Fruit fly (Drosophila melanogaster): Measurements from ENCODE around the gene CG44090.
"Not testable (repeated sequence)": the region's sequence is repeated elsewhere in the genome, so short reads cannot be mapped to it uniquely, and the experiment has no call there.

The CG44090 gene

DNA sequence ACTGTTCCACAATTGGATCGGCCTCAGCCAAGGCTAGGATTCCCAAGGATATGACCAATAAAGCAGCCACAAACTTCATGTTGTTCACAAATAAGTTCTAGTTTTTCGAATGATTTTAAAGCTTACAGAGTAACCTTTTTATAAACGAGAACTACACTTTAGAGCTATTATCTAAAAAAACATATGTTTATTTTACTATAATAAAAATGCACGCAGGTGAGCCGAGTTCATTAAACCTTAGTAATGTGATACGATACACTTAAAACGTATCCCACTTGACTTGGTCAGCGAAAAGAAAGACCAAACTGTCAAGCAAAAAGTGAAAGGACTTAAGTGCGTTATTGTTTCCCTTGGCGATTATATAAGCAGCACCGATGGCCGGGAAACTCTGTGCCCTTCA, at the start of gene CG44090:
TSS of gene CG44090 (minus strand) at position 101 of the 400 bp plus-strand sequence.
- TF ChIP-seq CG8478 (optimal IDR thresholded peaks at IDR 0.05) (no peak), EcR (GFP tag; optimal IDR thresholded peaks at IDR 0.05) (no peak), pan (optimal IDR thresholded peaks at IDR 0.05) (no peak), psq (optimal IDR thresholded peaks at IDR 0.05) (no peak), Dll (optimal IDR thresholded peaks at IDR 0.05) (no peak), usp (GFP tag; optimal IDR thresholded peaks at IDR 0.05) (no peak)

DNA sequence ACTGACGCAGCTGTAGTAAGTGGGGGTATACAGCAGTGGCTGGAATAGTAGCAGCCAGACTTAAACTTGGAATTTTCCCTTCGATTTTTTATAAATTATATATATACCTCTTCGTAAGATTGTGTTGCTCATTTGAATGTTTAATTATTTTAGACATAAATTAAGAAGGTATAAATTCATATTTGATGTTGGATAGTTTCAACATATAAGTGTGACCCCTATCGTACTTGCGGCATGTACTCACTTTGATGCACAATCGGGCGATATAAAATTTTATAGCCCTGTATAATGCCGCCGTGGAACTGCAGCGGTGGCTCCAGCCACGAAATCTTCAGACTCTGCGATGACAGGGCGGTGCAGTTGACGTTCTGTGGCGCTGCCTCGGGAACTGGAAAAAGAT, 47.0 kb upstream of the CG44090 start:
- TF ChIP-seq psq (optimal IDR thresholded peaks at IDR 0.05): no peak
- no peak for TF ChIP-seq Dll (optimal IDR thresholded peaks at IDR 0.05)
- TF ChIP-seq EcR (GFP tag; optimal IDR thresholded peaks at IDR 0.05): no peak
- no peak for TF ChIP-seq usp (GFP tag; optimal IDR thresholded peaks at IDR 0.05)
- no peak for TF ChIP-seq pan (optimal IDR thresholded peaks at IDR 0.05)
- no peak for TF ChIP-seq CG8478 (optimal IDR thresholded peaks at IDR 0.05)

DNA sequence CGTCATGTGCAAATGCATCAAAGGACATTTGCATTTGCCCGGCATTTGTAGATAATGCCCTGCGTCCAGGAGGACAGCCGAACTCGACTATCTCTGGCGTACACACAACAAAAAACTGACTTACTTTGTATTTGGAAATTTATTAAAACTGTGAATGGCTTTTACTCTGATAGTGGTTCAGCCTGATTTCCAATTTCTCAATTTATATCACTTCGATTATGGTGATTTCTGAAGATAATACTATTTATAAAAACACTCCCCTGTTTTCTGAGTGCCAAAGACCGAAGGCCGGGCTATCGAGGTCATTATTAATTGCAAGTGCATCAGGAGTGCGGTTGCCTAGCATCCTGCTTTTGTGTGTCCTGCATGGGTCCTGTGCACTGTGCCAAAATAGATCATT, 36.8 kb upstream of the CG44090 start:
- TF ChIP-seq EcR (GFP tag; optimal IDR thresholded peaks at IDR 0.05) (no peak), usp (GFP tag; optimal IDR thresholded peaks at IDR 0.05) (no peak), pan (optimal IDR thresholded peaks at IDR 0.05) (no peak), psq (optimal IDR thresholded peaks at IDR 0.05) (no peak), CG8478 (optimal IDR thresholded peaks at IDR 0.05) (no peak), Dll (optimal IDR thresholded peaks at IDR 0.05) (no peak)

DNA sequence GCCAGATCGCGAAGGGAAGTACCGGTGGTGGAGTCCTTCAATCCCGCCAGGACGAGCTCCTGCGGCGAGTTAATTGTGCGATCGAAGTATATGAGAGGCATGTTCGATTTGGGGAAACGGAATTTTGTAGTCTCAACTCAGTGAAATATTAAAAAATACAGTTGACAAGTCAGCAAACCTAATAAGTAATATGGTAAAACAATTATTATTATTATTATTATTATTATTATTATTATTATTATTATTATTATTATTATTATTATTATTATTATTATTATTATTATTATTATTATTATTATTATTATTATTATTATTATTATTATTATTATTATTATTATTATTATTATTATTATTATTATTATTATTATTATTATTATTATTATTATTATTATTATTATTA, 22.4 kb upstream of the CG44090 start, which contains the start of gene CG14330:
TSS of gene CG14330 (minus strand) at position 101 of the 400 bp plus-strand sequence.
- not testable (repeated sequence) for TF ChIP-seq psq, Dll, pan (optimal IDR thresholded peaks at IDR 0.05)

DNA sequence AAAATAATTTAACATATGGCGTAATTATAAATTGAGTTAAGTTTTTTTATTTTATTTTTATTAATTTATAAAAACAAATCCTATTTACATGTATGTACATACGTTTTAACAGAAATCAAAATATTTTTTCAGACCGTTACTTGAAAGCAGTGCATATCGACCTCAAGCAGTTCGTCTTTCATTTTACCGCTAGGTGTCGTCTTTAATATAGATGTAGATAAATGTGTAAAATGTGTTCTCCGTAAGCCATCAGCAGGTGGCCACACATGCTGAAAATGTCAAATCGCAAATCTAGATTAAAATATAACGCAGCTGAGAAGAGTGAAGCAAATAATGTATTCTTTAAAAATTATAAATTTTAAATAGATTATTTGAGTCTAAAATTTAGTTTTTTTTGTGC, 15.2 kb upstream of the CG44090 start:
- TF ChIP-seq EcR (GFP tag; optimal IDR thresholded peaks at IDR 0.05) (no peak), pan (optimal IDR thresholded peaks at IDR 0.05) (no peak), usp (GFP tag; optimal IDR thresholded peaks at IDR 0.05) (no peak), CG8478 (optimal IDR thresholded peaks at IDR 0.05) (no peak), psq (optimal IDR thresholded peaks at IDR 0.05) (no peak), Dll (optimal IDR thresholded peaks at IDR 0.05) (no peak)

DNA sequence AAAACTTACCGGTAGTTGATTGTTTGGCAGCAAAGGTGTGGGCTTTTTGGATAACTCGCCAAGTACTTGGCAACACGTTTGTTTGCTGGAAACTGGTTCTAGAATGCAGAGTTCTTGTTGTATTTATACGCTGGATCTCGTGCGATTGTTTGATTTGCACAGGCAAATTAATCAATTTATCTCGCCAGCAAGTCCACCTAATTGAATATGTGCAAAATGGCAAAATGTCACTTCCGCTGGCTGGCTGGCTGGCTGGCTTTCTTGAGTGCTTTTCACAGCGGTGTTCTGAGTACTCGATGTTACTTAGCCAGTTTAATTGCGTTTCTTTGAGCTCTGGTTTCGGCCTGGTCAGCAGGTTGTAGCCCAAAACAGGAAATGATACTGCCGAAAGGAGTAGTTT, 14.5 kb upstream of the CG44090 start, which contains the start of gene Eh:
TSS of gene Eh (minus strand) at position 101 of the 400 bp plus-strand sequence.
- TF ChIP-seq Dll (optimal IDR thresholded peaks at IDR 0.05) (no peak), pan (optimal IDR thresholded peaks at IDR 0.05) (no peak), usp (GFP tag; optimal IDR thresholded peaks at IDR 0.05) (no peak), EcR (GFP tag; optimal IDR thresholded peaks at IDR 0.05) (no peak), CG8478 (optimal IDR thresholded peaks at IDR 0.05) (no peak), psq (optimal IDR thresholded peaks at IDR 0.05) (no peak)

DNA sequence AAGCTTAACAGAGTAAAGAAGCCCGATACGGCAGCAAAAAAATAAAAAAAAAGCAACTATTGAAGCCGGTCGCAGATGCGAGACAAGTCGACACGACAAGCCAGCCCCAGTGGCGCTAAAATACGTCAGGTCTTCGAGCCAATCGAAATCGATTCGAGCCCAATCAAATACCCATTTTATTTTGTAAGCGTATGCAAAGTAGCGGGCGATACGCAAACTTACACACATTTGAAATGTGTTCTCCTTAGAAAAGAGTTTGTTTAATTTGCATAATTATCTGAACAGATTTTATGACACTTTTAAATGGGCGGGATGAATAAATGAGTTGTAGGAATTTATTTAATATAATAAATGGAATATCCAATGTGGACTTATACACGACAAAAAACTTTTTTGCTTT, 13.4 kb upstream of the CG44090 start:
- no peak for TF ChIP-seq CG8478 (optimal IDR thresholded peaks at IDR 0.05)

DNA sequence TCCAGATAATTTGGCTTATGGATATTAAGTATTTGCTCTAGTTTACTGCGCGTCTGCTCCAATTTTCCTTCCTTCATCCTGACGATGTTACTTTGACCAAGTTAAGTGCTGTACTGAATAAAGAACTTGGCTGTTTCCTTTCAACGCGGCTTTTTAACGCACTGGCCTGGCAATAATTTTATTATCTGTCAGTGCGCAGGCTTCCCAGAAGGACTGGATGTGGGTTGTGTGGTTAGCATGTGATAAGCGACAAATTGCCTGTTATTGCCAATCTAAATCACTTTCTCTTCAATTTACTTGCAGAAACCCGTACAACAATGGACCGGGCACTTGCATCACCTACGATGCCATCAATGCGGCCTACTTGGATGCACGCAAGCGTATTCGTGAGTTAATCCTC, 6.4 kb upstream of the CG44090 start, which contains the start of gene CG14331:
TSS of gene CG14331 (minus strand) at position 101 of the 400 bp plus-strand sequence.
- TF ChIP-seq pan (optimal IDR thresholded peaks at IDR 0.05) (no peak), EcR (GFP tag; optimal IDR thresholded peaks at IDR 0.05) (no peak), CG8478 (optimal IDR thresholded peaks at IDR 0.05) (no peak), psq (optimal IDR thresholded peaks at IDR 0.05) (no peak), Dll (optimal IDR thresholded peaks at IDR 0.05) (no peak), usp (GFP tag; optimal IDR thresholded peaks at IDR 0.05) (no peak)

DNA sequence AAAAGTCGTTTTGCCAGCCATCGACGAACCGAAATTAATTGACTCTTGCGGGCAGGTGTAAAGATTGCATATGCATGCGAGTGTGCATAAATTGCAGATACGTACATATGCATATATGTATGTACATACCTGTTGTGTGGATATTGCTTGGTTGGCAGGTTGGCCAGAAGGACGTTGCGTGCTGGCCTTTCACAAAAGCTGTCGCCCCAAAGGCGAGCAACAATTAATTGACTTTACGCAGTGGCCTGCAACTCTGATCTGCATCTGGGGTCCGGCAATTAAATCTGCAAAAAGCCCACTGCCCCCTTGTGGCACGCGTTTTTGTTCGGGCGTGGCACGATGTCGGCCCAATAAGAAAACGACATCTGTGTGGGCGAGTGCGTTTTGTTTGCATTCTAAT, 1.1 kb downstream of the CG44090 start:
- no peak for TF ChIP-seq psq (optimal IDR thresholded peaks at IDR 0.05)
- no peak for TF ChIP-seq CG8478 (optimal IDR thresholded peaks at IDR 0.05)
- TF ChIP-seq Dll (optimal IDR thresholded peaks at IDR 0.05): no peak
- TF ChIP-seq pan (optimal IDR thresholded peaks at IDR 0.05): no peak

DNA sequence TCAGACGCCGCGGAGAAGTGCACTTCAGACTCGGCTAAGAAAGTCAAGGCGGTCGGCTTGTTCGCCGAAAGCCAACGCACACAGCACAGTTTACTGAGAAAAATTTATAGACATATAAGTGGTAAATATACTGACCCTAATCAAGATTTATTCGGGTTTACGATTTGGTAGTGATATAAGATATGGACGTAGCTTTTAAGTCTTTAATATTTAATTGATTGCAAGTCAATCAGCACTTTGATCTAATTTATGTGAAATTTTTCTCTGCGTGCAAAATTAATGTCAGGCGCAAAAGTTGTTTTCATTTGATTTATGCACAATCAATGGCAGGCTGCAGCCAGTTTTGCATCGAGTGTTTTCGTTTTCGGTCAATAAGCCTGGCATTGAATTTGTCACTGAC, 3.7 kb downstream of the CG44090 start:
- TF ChIP-seq EcR (GFP tag; optimal IDR thresholded peaks at IDR 0.05) (no peak), pan (optimal IDR thresholded peaks at IDR 0.05) (no peak), Dll (optimal IDR thresholded peaks at IDR 0.05) (no peak), CG8478 (optimal IDR thresholded peaks at IDR 0.05) (no peak), usp (GFP tag; optimal IDR thresholded peaks at IDR 0.05) (no peak), psq (optimal IDR thresholded peaks at IDR 0.05) (no peak)

DNA sequence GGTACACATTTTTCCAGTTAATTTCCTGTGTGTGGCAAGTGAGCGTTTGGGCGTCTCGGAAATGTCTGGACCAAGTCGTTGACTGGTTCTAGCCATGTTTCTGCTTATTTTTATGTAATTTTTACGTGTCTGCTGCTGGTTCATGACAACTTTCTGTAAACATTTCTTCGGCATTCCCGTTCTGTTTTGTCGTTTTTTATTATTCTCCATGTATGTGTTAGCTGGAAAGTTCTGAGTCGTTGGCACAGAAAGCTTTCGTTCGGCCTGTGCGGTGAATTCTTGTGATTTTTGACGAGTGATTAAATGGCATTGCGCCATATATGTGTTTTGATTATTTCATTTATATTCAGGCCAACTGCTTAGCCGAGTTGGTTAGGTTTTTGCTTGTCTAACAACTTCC, 8.0 kb downstream of the CG44090 start:
- TF ChIP-seq psq (optimal IDR thresholded peaks at IDR 0.05): no peak
- no peak for TF ChIP-seq usp (GFP tag; optimal IDR thresholded peaks at IDR 0.05)
- TF ChIP-seq CG8478 (optimal IDR thresholded peaks at IDR 0.05): no peak
- no peak for TF ChIP-seq EcR (GFP tag; optimal IDR thresholded peaks at IDR 0.05)
- no peak for TF ChIP-seq Dll (optimal IDR thresholded peaks at IDR 0.05)
- TF ChIP-seq pan (optimal IDR thresholded peaks at IDR 0.05): no peak

DNA sequence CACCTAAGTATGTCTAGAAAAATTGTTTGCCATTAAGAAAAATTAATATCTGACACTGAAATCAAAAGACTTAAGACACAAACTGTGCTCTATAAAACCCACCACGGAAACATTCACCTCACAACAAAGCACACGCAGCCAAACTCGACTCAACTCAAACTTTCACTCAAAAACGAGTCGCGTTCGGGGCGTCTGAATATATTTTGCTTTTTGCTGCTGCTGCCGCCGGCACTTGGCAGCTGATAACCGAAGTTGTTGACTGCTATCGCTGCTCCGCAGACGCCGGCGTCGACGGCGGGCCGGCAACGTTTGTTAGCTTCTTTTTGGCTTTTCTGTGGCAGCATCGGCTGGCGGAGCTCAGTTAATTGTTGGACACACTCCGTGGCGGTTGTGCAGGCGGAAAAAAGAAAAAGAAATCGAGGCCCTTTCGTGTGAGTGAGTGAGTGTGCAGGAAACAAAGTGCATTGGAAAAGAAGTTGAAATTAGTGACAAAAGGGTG, 8.8 kb downstream of the CG44090 start, which contains the start of gene cysu:
TSS of gene cysu (plus strand) at position 352 of the 499 bp plus-strand sequence.
- TF ChIP-seq Dll (optimal IDR thresholded peaks at IDR 0.05) (no peak), EcR (GFP tag; optimal IDR thresholded peaks at IDR 0.05) (no peak), psq (optimal IDR thresholded peaks at IDR 0.05) (no peak), pan (optimal IDR thresholded peaks at IDR 0.05) (no peak), usp (GFP tag; optimal IDR thresholded peaks at IDR 0.05) (no peak), CG8478 (optimal IDR thresholded peaks at IDR 0.05) (no peak)

DNA sequence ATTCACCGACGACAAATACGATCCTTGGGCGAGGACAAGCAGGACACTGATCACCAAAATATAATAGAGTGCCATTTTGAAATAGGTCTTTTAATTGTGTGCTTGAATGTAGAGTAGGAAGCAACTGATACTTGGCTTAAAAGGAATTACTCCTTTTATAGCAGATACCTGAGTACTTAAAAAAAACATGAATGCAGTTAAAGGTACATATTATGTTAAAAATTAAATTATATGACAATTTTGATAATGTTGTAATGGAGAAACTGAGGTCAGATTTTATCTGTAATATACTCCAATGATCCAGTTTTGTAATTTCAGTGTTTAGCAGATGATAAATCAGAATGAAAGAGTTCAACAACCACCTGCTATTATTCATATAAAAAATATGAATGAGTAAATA, 12.1 kb downstream of the CG44090 start, which contains the start of gene CG14332:
TSS of gene CG14332 (minus strand) at position 101 of the 400 bp plus-strand sequence.
- no peak for TF ChIP-seq psq (optimal IDR thresholded peaks at IDR 0.05)
- TF ChIP-seq Dll (optimal IDR thresholded peaks at IDR 0.05): no peak
- no peak for TF ChIP-seq usp (GFP tag; optimal IDR thresholded peaks at IDR 0.05)
- no peak for TF ChIP-seq pan (optimal IDR thresholded peaks at IDR 0.05)
- TF ChIP-seq EcR (GFP tag; optimal IDR thresholded peaks at IDR 0.05): no peak
- TF ChIP-seq CG8478 (optimal IDR thresholded peaks at IDR 0.05): no peak

Data from whole organism.